Worm (Caenorhabditis elegans) whole organism, early embryonic: ENCODE measurements around the gene act-1.
A peak's percentile ranks its signal among the peaks of the same experiment; 100 is the strongest.

Experiments
- B0310.2 ChIP-seq: sonication (generic microtip); optimal IDR thresholded peaks from 2 replicates; lab custom pipeline; 2016; ENCODE audit warnings: mild to moderate bottlenecking, missing genetic modification characterization, missing compliant biosample characterization
- F13C5.2 ChIP-seq: sonication (generic microtip); optimal IDR thresholded peaks from 2 replicates; lab custom pipeline; 2017; ENCODE audit warnings: mild to moderate bottlenecking, missing genetic modification characterization, inconsistent platforms, missing compliant biosample characterization
- aly-1 ChIP-seq: sonication (generic microtip); optimal IDR thresholded peaks from 2 replicates; lab custom pipeline; 2016; ENCODE audit warnings: missing genetic modification characterization, missing compliant biosample characterization
- ama-1 ChIP-seq: fragments of 150-350 bp; optimal IDR thresholded peaks from 2 replicates; lab custom pipeline; 2014
- ceh-13 ChIP-seq: fragments of 200-800 bp; sonication (Bioruptor generic); optimal IDR thresholded peaks from 2 replicates; lab custom pipeline; 2018; ENCODE audit warnings: mild to moderate bottlenecking, missing genetic modification characterization, missing compliant biosample characterization
- ceh-36 ChIP-seq: sonication (generic microtip); optimal IDR thresholded peaks from 2 replicates; lab custom pipeline; 2016; ENCODE audit warnings: missing genetic modification characterization, inconsistent platforms, missing compliant biosample characterization
- ets-7 ChIP-seq: sonication (generic microtip); optimal IDR thresholded peaks from 2 replicates; lab custom pipeline; 2016; ENCODE audit warnings: missing genotype, missing genetic modification characterization, missing compliant biosample characterization
- flt-1 ChIP-seq: fragments of 200-800 bp; sonication (Bioruptor generic); IDR thresholded peaks from 2 replicates; pipeline ENCODE4 v1.3.6; 2022; ENCODE audit warnings: missing genetic modification characterization, missing compliant biosample characterization
- hmbx-1 ChIP-seq: sonication (generic microtip); optimal IDR thresholded peaks from 2 replicates; lab custom pipeline; 2016; ENCODE audit warnings: mild to moderate bottlenecking, missing genetic modification characterization, missing compliant biosample characterization
- hmg-4 ChIP-seq: fragments of 200-800 bp; sonication (Bioruptor generic); optimal IDR thresholded peaks from 2 replicates; lab custom pipeline; 2018; ENCODE audit warnings: mild to moderate bottlenecking, missing genetic modification characterization, missing compliant biosample characterization
- hnd-1 ChIP-seq: sonication (generic microtip); optimal IDR thresholded peaks from 2 replicates; lab custom pipeline; 2016; ENCODE audit warnings: missing genetic modification characterization, missing compliant biosample characterization
- pes-1 ChIP-seq: fragments of 200-800 bp; sonication (Bioruptor generic); IDR thresholded peaks from 2 replicates; pipeline ENCODE4 v1.3.6; 2022; ENCODE audit warnings: missing genetic modification reagents, missing genetic modification characterization, missing compliant biosample characterization
- scrt-1 ChIP-seq: fragments of 200-800 bp; sonication (Bioruptor generic); IDR thresholded peaks from 2 replicates; pipeline ENCODE4 v1.3.6; 2022; ENCODE audit warnings: missing genetic modification characterization, missing compliant biosample characterization
- sea-1 ChIP-seq: fragments of 200-800 bp; sonication (Bioruptor generic); conservative IDR thresholded peaks from 2 replicates; pipeline ENCODE4 v1.3.6; 2022; ENCODE audit warnings: missing genetic modification characterization, missing compliant biosample characterization
- tbx-11 ChIP-seq: fragments of 200-800 bp; sonication (Bioruptor generic); IDR thresholded peaks from 2 replicates; pipeline ENCODE4 v1.3.6; 2022; ENCODE audit warnings: missing genetic modification characterization, missing compliant biosample characterization
- tbx-37 ChIP-seq: fragments of 200-800 bp; sonication (Bioruptor generic); conservative IDR thresholded peaks from 2 replicates; pipeline ENCODE4 v1.3.6; 2022; ENCODE audit warnings: missing genetic modification reagents, missing genetic modification characterization, missing compliant biosample characterization
- tra-4 ChIP-seq: sonication (generic microtip); optimal IDR thresholded peaks from 2 replicates; lab custom pipeline; 2017; ENCODE audit warnings: missing genetic modification characterization, missing compliant biosample characterization

The act-1 gene

ce11 chrV:11070388-11070787 is 10.5 kb upstream of the act-1 start:
- TF ChIP-seq F13C5.2 (tag; lab: Kevin White, UChicago) (no peak), hnd-1 (tag; lab: Kevin White, UChicago) (no peak), tbx-37 (GFP tag; lab: Robert Waterston, UW) (no peak), ceh-13 (no peak), hmbx-1 (no peak), ets-7 (tag; lab: Kevin White, UChicago) (no peak), sea-1 (GFP tag; lab: Robert Waterston, UW) (no peak), tra-4 (no peak), pes-1 (GFP tag; lab: Robert Waterston, UW) (no peak), tbx-11 (GFP tag; lab: Robert Waterston, UW) (no peak), ama-1 (lab: Kevin White, UChicago) (no peak), B0310.2 (tag; lab: Kevin White, UChicago) (no peak), flt-1 (GFP tag; lab: Robert Waterston, UW) (no peak), hmg-4 (GFP tag; lab: Kevin White, UChicago) (no peak), ceh-36 (no peak), scrt-1 (no peak), aly-1 (tag; lab: Kevin White, UChicago) (no peak)

- TF ChIP-seq flt-1 (GFP tag; lab: Robert Waterston, UW) (no peak), ceh-13 (no peak), aly-1 (tag; lab: Kevin White, UChicago) (no peak), sea-1 (GFP tag; lab: Robert Waterston, UW) (no peak)
Measured at ce11 chrV:11071453-11071852, 9.4 kb upstream of the act-1 start.

- TF ChIP-seq scrt-1 (no peak), tra-4 (no peak), pes-1 (GFP tag; lab: Robert Waterston, UW) (no peak), B0310.2 (tag; lab: Kevin White, UChicago) (no peak)
Measured at ce11 chrV:11073354-11073753, 7.5 kb upstream of the act-1 start.

- TF ChIP-seq ceh-36 (no peak), hmg-4 (GFP tag; lab: Kevin White, UChicago) (no peak), pes-1 (GFP tag; lab: Robert Waterston, UW) (no peak), tra-4 (no peak), ets-7 (tag; lab: Kevin White, UChicago) (no peak), tbx-11 (GFP tag; lab: Robert Waterston, UW) (no peak), aly-1 (tag; lab: Kevin White, UChicago) (no peak), tbx-37 (GFP tag; lab: Robert Waterston, UW) (no peak), B0310.2 (tag; lab: Kevin White, UChicago) (no peak), hnd-1 (tag; lab: Kevin White, UChicago) (no peak), scrt-1 (no peak), ceh-13 (no peak), hmbx-1 (no peak), F13C5.2 (tag; lab: Kevin White, UChicago) (no peak), ama-1 (lab: Kevin White, UChicago) (no peak), flt-1 (GFP tag; lab: Robert Waterston, UW) (no peak)
Measured at ce11 chrV:11074448-11074847, 6.4 kb upstream of the act-1 start, which contains the start of gene act-3. TSS of gene act-3 (minus strand) at chrV:11074498.

- TF ChIP-seq hnd-1 (tag; lab: Kevin White, UChicago) (no peak), ceh-13 (no peak), hmbx-1 (no peak), hmg-4 (GFP tag; lab: Kevin White, UChicago) (peak; percentile 42), aly-1 (tag; lab: Kevin White, UChicago) (peak; percentile 28), pes-1 (GFP tag; lab: Robert Waterston, UW) (peak; percentile 34; the same call in 1 of the 2 replicates)
Measured at ce11 chrV:11075209-11076027, 5.4 kb upstream of the act-1 start.

- TF ChIP-seq B0310.2 (tag; lab: Kevin White, UChicago): no peak
- TF ChIP-seq hnd-1 (tag; lab: Kevin White, UChicago): no peak
- TF ChIP-seq hmg-4 (GFP tag; lab: Kevin White, UChicago): no peak
- no peak for TF ChIP-seq ets-7 (tag; lab: Kevin White, UChicago)
- no peak for TF ChIP-seq hmbx-1
- no peak for TF ChIP-seq sea-1 (GFP tag; lab: Robert Waterston, UW)
- no peak for TF ChIP-seq tbx-37 (GFP tag; lab: Robert Waterston, UW)
- no peak for TF ChIP-seq flt-1 (GFP tag; lab: Robert Waterston, UW)
- no peak for TF ChIP-seq ceh-13
- no peak for TF ChIP-seq aly-1 (tag; lab: Kevin White, UChicago)
- TF ChIP-seq F13C5.2 (tag; lab: Kevin White, UChicago): no peak
Measured at ce11 chrV:11076028-11076402, 4.8 kb upstream of the act-1 start.

ce11 chrV:11076403-11076802 is 4.4 kb upstream of the act-1 start:
- no peak for TF ChIP-seq ets-7 (tag; lab: Kevin White, UChicago)
- no peak for TF ChIP-seq tbx-11 (GFP tag; lab: Robert Waterston, UW)
- no peak for TF ChIP-seq hnd-1 (tag; lab: Kevin White, UChicago)
- TF ChIP-seq ama-1 (lab: Kevin White, UChicago): no peak
- no peak for TF ChIP-seq hmg-4 (GFP tag; lab: Kevin White, UChicago)
